Fruit fly (Drosophila melanogaster) whole organism, embryonic: Measurements from ENCODE around the gene CG43059.

Experiments
- Asciz ChIP-seq: fragments of 200-800 bp; sonication (Bioruptor generic); optimal IDR thresholded peaks from 2 replicates; lab custom pipeline; 2017; ENCODE audit warnings: missing biosample characterization, mild to moderate bottlenecking, missing genetic modification characterization, missing genetic modification reagents
- B-H2 ChIP-seq: fragments of 200-800 bp; sonication (Bioruptor generic); optimal IDR thresholded peaks from 2 replicates; lab custom pipeline; 2018; ENCODE audit warnings: missing biosample characterization, mild to moderate bottlenecking, missing genetic modification characterization
- CG10321 ChIP-seq: fragments of 200-800 bp; sonication (Bioruptor generic); IDR thresholded peaks from 2 replicates; pipeline ENCODE4 v1.3.6; 2022; ENCODE audit warnings: missing biosample characterization, missing genetic modification characterization
- CG10431 ChIP-seq: fragments of 200-800 bp; sonication (Bioruptor generic); optimal IDR thresholded peaks from 3 replicates; lab custom pipeline; 2018; ENCODE audit warnings: missing biosample characterization, mild to moderate bottlenecking, missing genetic modification characterization
- CG11456 ChIP-seq: fragments of 200-800 bp; sonication (Bioruptor generic); IDR thresholded peaks from 3 replicates; pipeline ENCODE4 v1.3.6; 2022; ENCODE audit warnings: missing biosample characterization, missing genetic modification characterization
- CG14441 ChIP-seq: fragments of 200-800 bp; sonication (Bioruptor generic); IDR thresholded peaks from 2 replicates; pipeline ENCODE4 v1.3.6; 2022; ENCODE audit warnings: missing biosample characterization, missing genetic modification characterization
- CG15601 ChIP-seq: fragments of 200-800 bp; sonication (Bioruptor generic); optimal IDR thresholded peaks from 3 replicates; lab custom pipeline; 2019; ENCODE audit warnings: missing biosample characterization, mild to moderate bottlenecking, missing genetic modification characterization, moderate library complexity
- CG1602 ChIP-seq: fragments of 200-800 bp; sonication (Bioruptor generic); optimal IDR thresholded peaks from 3 replicates; lab custom pipeline; 2016; ENCODE audit warnings: missing biosample characterization, missing genetic modification characterization
- CG17612 ChIP-seq: fragments of 200-800 bp; sonication (Bioruptor generic); IDR thresholded peaks from 2 replicates; pipeline ENCODE4 v1.3.6; 2022; ENCODE audit warnings: missing biosample characterization, missing genetic modification characterization
- CG1832 ChIP-seq: fragments of 200-800 bp; sonication (Bioruptor generic); optimal IDR thresholded peaks from 2 replicates; lab custom pipeline; 2017; ENCODE audit warnings: missing biosample characterization, mild to moderate bottlenecking, missing genetic modification characterization, inconsistent platforms
- CG18599 ChIP-seq: fragments of 200-800 bp; sonication (Bioruptor generic); optimal IDR thresholded peaks from 3 replicates; lab custom pipeline; 2017; ENCODE audit warnings: missing biosample characterization, missing genetic modification characterization, mild to moderate bottlenecking, moderate library complexity, missing genetic modification reagents
- CG3163 ChIP-seq: fragments of 200-800 bp; sonication (Bioruptor generic); optimal IDR thresholded peaks from 3 replicates; lab custom pipeline; 2016; ENCODE audit warnings: missing biosample characterization, missing genetic modification characterization
- CG33213 ChIP-seq: fragments of 200-800 bp; sonication (Bioruptor generic); optimal IDR thresholded peaks from 3 replicates; lab custom pipeline; 2016; ENCODE audit warnings: missing biosample characterization, missing genetic modification characterization
- CG34422 ChIP-seq: fragments of 200-800 bp; sonication (Bioruptor generic); IDR thresholded peaks from 3 replicates; pipeline ENCODE4 v1.3.6; 2022; ENCODE audit warnings: missing biosample characterization, missing genetic modification characterization
- CG3838 ChIP-seq: fragments of 200-800 bp; sonication (Bioruptor generic); optimal IDR thresholded peaks from 3 replicates; lab custom pipeline; 2016; ENCODE audit warnings: missing biosample characterization, missing genetic modification characterization
- CG4617 ChIP-seq: fragments of 200-800 bp; sonication (Bioruptor generic); optimal IDR thresholded peaks from 3 replicates; lab custom pipeline; 2016; ENCODE audit warnings: missing biosample characterization, missing genetic modification characterization, borderline replicate concordance
- CG6272 ChIP-seq: fragments of 200-800 bp; sonication (Bioruptor generic); IDR thresholded peaks from 2 replicates; pipeline ENCODE4 v1.3.6; 2022; ENCODE audit warnings: missing biosample characterization, missing genetic modification characterization
- CG6683 ChIP-seq: fragments of 200-800 bp; sonication (Bioruptor generic); optimal IDR thresholded peaks from 2 replicates; lab custom pipeline; 2017; ENCODE audit warnings: missing biosample characterization, mild to moderate bottlenecking, missing genetic modification characterization, missing genetic modification reagents
- CG8089 ChIP-seq: fragments of 200-800 bp; sonication (Bioruptor generic); optimal IDR thresholded peaks from 3 replicates; lab custom pipeline; 2016; ENCODE audit warnings: missing biosample characterization, missing genetic modification characterization
- CG8290 ChIP-seq, 3 experiments: fragments of 200-800 bp; sonication (Bioruptor generic); optimal IDR thresholded peaks; 2 replicates each; lab custom pipeline; 2016 to 2019; ENCODE audit warnings: missing biosample characterization in 3 of 3, missing genetic modification characterization in 3 of 3, mild to moderate bottlenecking in 2 of 3, moderate library complexity in 1 of 3
- Dll ChIP-seq: fragments of 200-800 bp; sonication (Bioruptor generic); IDR thresholded peaks from 4 replicates; pipeline ENCODE4 v1.3.6; 2022; ENCODE audit warnings: missing biosample characterization, missing genetic modification characterization; ENCODE audit not compliant: partially characterized antibody
- HLH54F ChIP-seq: fragments of 200-800 bp; sonication (Bioruptor generic); optimal IDR thresholded peaks from 3 replicates; lab custom pipeline; 2016; ENCODE audit warnings: missing biosample characterization, missing genetic modification characterization
- Hand ChIP-seq: fragments of 200-800 bp; sonication (Bioruptor generic); optimal IDR thresholded peaks from 2 replicates; lab custom pipeline; 2017; ENCODE audit warnings: mild to moderate bottlenecking, missing biosample characterization, missing genetic modification reagents, missing genetic modification characterization
- Hmx ChIP-seq: fragments of 200-800 bp; sonication (Bioruptor generic); optimal IDR thresholded peaks from 2 replicates; lab custom pipeline; 2016; ENCODE audit warnings: missing biosample characterization, missing genetic modification characterization
- Hsf ChIP-seq: fragments of 200-800 bp; sonication (Bioruptor generic); optimal IDR thresholded peaks from 3 replicates; lab custom pipeline; 2016; ENCODE audit warnings: missing biosample characterization, missing genetic modification characterization
- Jarid2 ChIP-seq: fragments of 200-800 bp; sonication (Bioruptor generic); optimal IDR thresholded peaks from 3 replicates; lab custom pipeline; 2017; ENCODE audit warnings: mild to moderate bottlenecking, missing biosample characterization, missing genetic modification reagents, missing genetic modification characterization
- NC2β ChIP-seq: fragments of 200-800 bp; sonication (Bioruptor generic); optimal IDR thresholded peaks from 2 replicates; lab custom pipeline; 2016; ENCODE audit warnings: missing biosample characterization, missing genetic modification characterization
- Oaz ChIP-seq: fragments of 200-800 bp; sonication (Bioruptor generic); IDR thresholded peaks from 2 replicates; pipeline ENCODE4 v1.3.6; 2022; ENCODE audit warnings: missing biosample characterization, missing genetic modification characterization
- PHDP ChIP-seq: fragments of 200-800 bp; sonication (Bioruptor generic); optimal IDR thresholded peaks from 3 replicates; lab custom pipeline; 2018; ENCODE audit warnings: missing biosample characterization, mild to moderate bottlenecking, missing genetic modification characterization, moderate library complexity
- Tbp ChIP-seq: fragments of >200 bp; optimal IDR thresholded peaks from 2 replicates; lab custom pipeline; 2018; ENCODE audit warnings: missing biosample characterization, missing genetic modification characterization
- br ChIP-seq: fragments of >200 bp; optimal IDR thresholded peaks from 2 replicates; lab custom pipeline; 2017
- bsh ChIP-seq, 2 experiments: fragments of 200-800 bp; sonication (Bioruptor generic); optimal IDR thresholded peaks; 2 replicates each; lab custom pipeline; 2017 to 2018; ENCODE audit warnings: mild to moderate bottlenecking in 2 of 2, missing biosample characterization in 2 of 2, missing genetic modification characterization in 2 of 2, moderate library complexity in 1 of 2
- cas ChIP-seq: fragments of 200-800 bp; sonication (Bioruptor generic); IDR thresholded peaks from 2 replicates; pipeline ENCODE4 v1.3.6; 2022; ENCODE audit warnings: missing biosample characterization, missing genetic modification characterization
- dpn ChIP-seq, 2 experiments: fragments of 200-800 bp; sonication (Bioruptor generic); optimal IDR thresholded peaks; 3 replicates each; lab custom pipeline; 2016; ENCODE audit warnings: missing biosample characterization in 2 of 2, missing genetic modification characterization in 2 of 2
- eyg ChIP-seq: fragments of 200-800 bp; sonication (Bioruptor generic); optimal IDR thresholded peaks from 3 replicates; lab custom pipeline; 2016; ENCODE audit warnings: missing biosample characterization, missing genetic modification characterization
- fd3F ChIP-seq: fragments of 200-800 bp; sonication (Bioruptor generic); optimal IDR thresholded peaks from 2 replicates; lab custom pipeline; 2018; ENCODE audit warnings: missing biosample characterization, mild to moderate bottlenecking, missing genetic modification characterization, moderate library complexity
- kay ChIP-seq: fragments of 200-800 bp; sonication (Bioruptor generic); optimal IDR thresholded peaks from 2 replicates; lab custom pipeline; 2016; ENCODE audit warnings: missing biosample characterization, missing genetic modification characterization
- mam ChIP-seq: fragments of 200-800 bp; sonication (Bioruptor generic); optimal IDR thresholded peaks from 3 replicates; lab custom pipeline; 2016; ENCODE audit warnings: missing biosample characterization, missing genetic modification characterization
- oc ChIP-seq: fragments of 200-800 bp; sonication (Bioruptor generic); optimal IDR thresholded peaks from 2 replicates; lab custom pipeline; 2018; ENCODE audit warnings: missing biosample characterization, mild to moderate bottlenecking, missing genetic modification characterization, moderate library complexity
- pan ChIP-seq, 4 experiments: fragments of >200 bp in 3 of 4; fragments of 200-800 bp in 1 of 4; sonication (Bioruptor generic) in 1 of 4; optimal IDR thresholded peaks in 3 of 4; IDR thresholded peaks in 1 of 4; 2 replicates each; pipeline versions ENCODE4 v1.3.6 to Lab custom; 2017 to 2022; ENCODE audit warnings: missing biosample characterization in 2 of 4, missing genetic modification characterization in 2 of 4, mixed read lengths in 1 of 4
- phol ChIP-seq: fragments of 200-800 bp; sonication (Bioruptor generic); optimal IDR thresholded peaks from 3 replicates; lab custom pipeline; 2018; ENCODE audit warnings: missing biosample characterization, mild to moderate bottlenecking, missing genetic modification characterization, moderate library complexity
- prd ChIP-seq, 3 experiments: fragments of >200 bp in 2 of 3; fragments of 200-800 bp in 1 of 3; sonication (Bioruptor generic) in 1 of 3; optimal IDR thresholded peaks in 2 of 3; IDR thresholded peaks in 1 of 3; 2 replicates in 2 of 3; 3 replicates in 1 of 3; pipeline versions ENCODE4 v1.3.6 to Lab custom; 2017 to 2022; ENCODE audit warnings: missing biosample characterization in 1 of 3, missing genetic modification characterization in 1 of 3
- sc ChIP-seq, 3 experiments: fragments of >200 bp in 2 of 3; fragments of 200-800 bp in 1 of 3; sonication (Bioruptor generic) in 1 of 3; optimal IDR thresholded peaks; 2 replicates in 2 of 3; 3 replicates in 1 of 3; lab custom pipeline; 2017; ENCODE audit warnings: mild to moderate bottlenecking in 1 of 3, missing biosample characterization in 1 of 3, missing genetic modification characterization in 1 of 3, missing genetic modification reagents in 1 of 3
- tup ChIP-seq: fragments of 200-800 bp; sonication (Bioruptor generic); optimal IDR thresholded peaks from 2 replicates; lab custom pipeline; 2016; ENCODE audit warnings: missing biosample characterization, mild to moderate bottlenecking, missing genetic modification characterization, moderate library complexity
- zen2 ChIP-seq: fragments of 200-800 bp; sonication (Bioruptor generic); IDR thresholded peaks from 3 replicates; pipeline ENCODE4 v1.3.6; 2022; ENCODE audit warnings: missing biosample characterization, missing genetic modification characterization; ENCODE audit not compliant: partially characterized antibody

CG43059 gene

dm6 chr3L:8299224-8300130, 19.3 kb downstream of the CG43059 start, which contains the start of the genes Arl5 and CG13671 (continued):
- TF ChIP-seq CG6683 (GFP tag; lab: Kevin White, UChicago) (peak; percentile 43), CG17612 (GFP tag; lab: Robert Waterston, UW) (0 out of 2 replicates have a peak, but pooled peaks have one; percentile 33), kay (peak; percentile 74), HLH54F (GFP tag; lab: Kevin White, UChicago) (peak; percentile 56), tup (GFP tag; lab: Kevin White, UChicago) (peak; percentile 68), Hand (GFP tag; lab: Kevin White, UChicago) (no peak), CG1602 (peak; percentile 85), Tbp (no peak), CG18599 (GFP tag; lab: Kevin White, UChicago) (peak; percentile 83), CG4617 (GFP tag; lab: Kevin White, UChicago) (peak; percentile 87), Jarid2 (GFP tag; lab: Kevin White, UChicago) (no peak), CG10431 (no peak), pan (optimal IDR thresholded peaks at IDR 0.05; lab: Kevin White, UChicago) (no peak), pan (GFP tag; optimal IDR thresholded peaks at IDR 0.05 in 1 of 2, IDR thresholded peaks at IDR 0.05 in 1 of 2) (peak in 1 of 2 experiments; percentile 81), CG3838 (GFP tag; lab: Kevin White, UChicago) (no peak), Hmx (peak; percentile 25), PHDP (peak; percentile 74), bsh (GFP tag; optimal IDR thresholded peaks at IDR 0.05; lab: Kevin White, UChicago) (peak in 1 of 2 experiments; percentile 83), NC2β (GFP tag; lab: Kevin White, UChicago) (peak; percentile 48), phol (tag; lab: Kevin White, UChicago) (peak; percentile 86), B-H2 (peak; percentile 37), sc (optimal IDR thresholded peaks at IDR 0.05; lab: Kevin White, UChicago) (no peak), sc (GFP tag; optimal IDR thresholded peaks at IDR 0.05; lab: Kevin White, UChicago) (peak; percentile 61), Dll (GFP tag; lab: Robert Waterston, UW) (peak; percentile 86), cas (GFP tag; lab: Robert Waterston, UW) (0 out of 2 replicates have a peak, but pooled peaks have one; percentile 55), CG8089 (peak; percentile 24), mam (peak; percentile 73), CG10321 (0 out of 2 replicates have a peak, but pooled peaks have one; percentile 28), zen2 (GFP tag; lab: Robert Waterston, UW) (peak; percentile 44; the same call in 2 of the 3 replicates), oc (tag; lab: Kevin White, UChicago) (no peak), Oaz (GFP tag; lab: Robert Waterston, UW) (0 out of 2 replicates have a peak, but pooled peaks have one; percentile 30), CG3163 (GFP tag; lab: Kevin White, UChicago) (peak; percentile 60), CG8290 (GFP tag; optimal IDR thresholded peaks at IDR 0.05; lab: Kevin White, UChicago) (peak; percentile 86), CG8290 (tag; optimal IDR thresholded peaks at IDR 0.05; lab: Kevin White, UChicago) (peak in 1 of 2 experiments; percentile 28), fd3F (GFP tag; lab: Kevin White, UChicago) (peak; percentile 15), Hsf (peak; percentile 69), br (lab: Kevin White, UChicago) (no peak), CG1832 (no peak), CG34422 (peak; percentile 78), CG33213 (peak; percentile 74), CG15601 (tag; lab: Kevin White, UChicago) (peak; percentile 61), Asciz (GFP tag; lab: Kevin White, UChicago) (peak; percentile 61), prd (optimal IDR thresholded peaks at IDR 0.05; lab: Kevin White, UChicago) (no peak), prd (GFP tag; IDR thresholded peaks at IDR 0.05; lab: Robert Waterston, UW) (peak; percentile 91), dpn (GFP tag; optimal IDR thresholded peaks at IDR 0.05; lab: Kevin White, UChicago) (peak; percentile 66 to 89), CG6272 (GFP tag; lab: Robert Waterston, UW) (peak; percentile 67), CG14441 (GFP tag; lab: Robert Waterston, UW) (peak; percentile 74), CG11456 (GFP tag; lab: Robert Waterston, UW) (peak; percentile 88), eyg (GFP tag; lab: Kevin White, UChicago) (peak; percentile 7)
